Worm (Caenorhabditis elegans) whole organism, late embryonic: Measurements from ENCODE around the gene B0303.16.

ENCODE experiments used
- ama-1 ChIP-seq: fragments of 150-350 bp; optimal IDR thresholded peaks from 2 replicates; lab custom pipeline; 2014
- ceh-22 ChIP-seq: sonication (generic microtip); optimal IDR thresholded peaks from 2 replicates; lab custom pipeline; 2017; ENCODE audit warnings: missing biosample characterization, missing genetic modification characterization
- ceh-31 ChIP-seq: sonication (generic microtip); optimal IDR thresholded peaks from 2 replicates; lab custom pipeline; 2016; ENCODE audit warnings: missing genetic modification characterization, missing compliant biosample characterization
- che-1 ChIP-seq: sonication (generic microtip); optimal IDR thresholded peaks from 2 replicates; lab custom pipeline; 2016; ENCODE audit warnings: mild to moderate bottlenecking, missing genetic modification characterization, missing compliant biosample characterization
- fkh-10 ChIP-seq: fragments of 150-350 bp; optimal IDR thresholded peaks from 2 replicates; lab custom pipeline; 2014; ENCODE audit warnings: missing biosample characterization, missing genetic modification reagents, missing genetic modification characterization
- hlh-30 ChIP-seq: sonication (generic microtip); optimal IDR thresholded peaks from 2 replicates; lab custom pipeline; 2017; ENCODE audit warnings: antibody characterized with exemption, missing genetic modification characterization, missing compliant biosample characterization; ENCODE audit not compliant: insufficient read depth
- unc-3 ChIP-seq, 2 experiments: fragments of 200-800 bp in 1 of 2; sonication (Bioruptor generic) in 1 of 2; sonication (generic microtip) in 1 of 2; conservative IDR thresholded peaks in 1 of 2; optimal IDR thresholded peaks in 1 of 2; 2 replicates each; pipeline versions ENCODE4 v1.3.6 to Lab custom; 2016 to 2022; ENCODE audit warnings: missing compliant biosample characterization in 2 of 2, missing genetic modification characterization in 2 of 2, missing genetic modification reagents in 1 of 2
- unc-55 ChIP-seq: sonication (generic microtip); optimal IDR thresholded peaks from 2 replicates; lab custom pipeline; 2017; ENCODE audit warnings: missing biosample characterization, missing genetic modification reagents, missing genetic modification characterization

DNA sequence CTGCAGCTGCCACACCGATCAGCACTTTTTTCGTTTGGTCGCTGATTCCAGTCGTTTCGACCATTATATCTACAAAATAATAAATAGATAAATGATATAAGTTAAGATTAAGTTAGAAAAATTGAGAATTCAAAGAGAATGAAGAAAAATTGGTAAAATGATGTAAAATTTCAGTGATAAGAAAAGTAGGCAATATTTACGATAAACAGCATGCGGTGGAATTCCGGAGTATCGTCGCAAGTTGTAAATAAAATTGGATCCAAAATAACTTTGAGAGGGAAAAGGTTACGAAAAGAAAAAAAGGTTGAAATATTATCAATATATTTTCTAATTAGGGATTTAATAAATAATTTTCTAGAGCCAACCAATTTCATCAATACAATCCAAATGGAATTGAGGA is 49.8 kb downstream of the B0303.16 start, which contains the start of gene tomm-70:
- TF ChIP-seq ama-1 (lab: Kevin White, UChicago) (no peak), ceh-31 (tag; lab: Kevin White, UChicago) (no peak), che-1 (tag; lab: Kevin White, UChicago) (no peak), unc-55 (GFP tag; lab: Kevin White, UChicago) (no peak), hlh-30 (tag; lab: Kevin White, UChicago) (no peak), fkh-10 (GFP tag; lab: Kevin White, UChicago) (no peak), ceh-22 (tag; lab: Kevin White, UChicago) (no peak), unc-3 (GFP tag; conservative IDR thresholded peaks at IDR 0.05; lab: Robert Waterston, UW) (no peak), unc-3 (tag; optimal IDR thresholded peaks at IDR 0.05; lab: Kevin White, UChicago) (no peak)
